Worm (Caenorhabditis elegans): ENCODE data around the gene rsp-1.

DNA sequence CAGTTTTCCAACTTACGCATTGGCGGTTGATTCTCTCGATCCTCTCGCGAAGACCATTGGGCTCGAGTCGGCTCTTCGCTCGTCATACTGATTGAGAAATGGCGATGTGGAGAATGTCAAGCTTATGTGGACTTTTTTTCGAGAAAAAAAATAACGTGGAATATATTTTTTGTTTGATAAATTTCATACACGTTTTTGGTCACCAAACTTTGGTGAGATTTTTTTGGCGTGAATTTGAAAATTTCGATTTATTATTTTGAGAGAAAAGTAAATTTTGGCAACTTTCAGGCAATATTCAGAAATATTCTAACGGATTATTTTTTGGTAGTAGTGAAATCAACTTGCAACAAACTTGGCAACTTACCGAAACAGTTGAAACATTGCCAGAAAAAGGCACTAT lies 25.9 kb downstream of the rsp-1 start, which contains the start of gene W02B12.12:
- TF ChIP-seq lsy-2 (tag; optimal IDR thresholded peaks at IDR 0.05) (no peak), nhr-28 (tag; optimal IDR thresholded peaks at IDR 0.05) (no peak), mab-5 (tag; optimal IDR thresholded peaks at IDR 0.05) (no peak), unc-120 (tag; optimal IDR thresholded peaks at IDR 0.05; ENCODE audit: poor library complexity, severe bottlenecking) (no peak)

All from whole organism, mixed stage, embryonic.